Fruit fly (Drosophila melanogaster) whole organism: ENCODE results near the gene CG43954.

Experiments
- CG8478 ChIP-seq: fragments of >200 bp; optimal IDR thresholded peaks from 2 replicates; lab custom pipeline; 2018; ENCODE audit warnings: inconsistent platforms
- Dll ChIP-seq: fragments of >200 bp; optimal IDR thresholded peaks from 2 replicates; lab custom pipeline; 2017
- EcR ChIP-seq, 2 experiments: fragments of >200 bp; optimal IDR thresholded peaks; 2 replicates each; lab custom pipeline; 2017; ENCODE audit warnings: missing biosample characterization in 2 of 2, missing genetic modification characterization in 2 of 2, missing genetic modification reagents in 2 of 2
- pan ChIP-seq: fragments of >200 bp; optimal IDR thresholded peaks from 2 replicates; lab custom pipeline; 2017
- psq ChIP-seq: fragments of >200 bp; optimal IDR thresholded peaks from 2 replicates; lab custom pipeline; 2017
- usp ChIP-seq: fragments of >200 bp; optimal IDR thresholded peaks from 2 replicates; lab custom pipeline; 2017; ENCODE audit warnings: missing biosample characterization, missing genetic modification characterization, mixed read lengths

CG43954 gene

DNA sequence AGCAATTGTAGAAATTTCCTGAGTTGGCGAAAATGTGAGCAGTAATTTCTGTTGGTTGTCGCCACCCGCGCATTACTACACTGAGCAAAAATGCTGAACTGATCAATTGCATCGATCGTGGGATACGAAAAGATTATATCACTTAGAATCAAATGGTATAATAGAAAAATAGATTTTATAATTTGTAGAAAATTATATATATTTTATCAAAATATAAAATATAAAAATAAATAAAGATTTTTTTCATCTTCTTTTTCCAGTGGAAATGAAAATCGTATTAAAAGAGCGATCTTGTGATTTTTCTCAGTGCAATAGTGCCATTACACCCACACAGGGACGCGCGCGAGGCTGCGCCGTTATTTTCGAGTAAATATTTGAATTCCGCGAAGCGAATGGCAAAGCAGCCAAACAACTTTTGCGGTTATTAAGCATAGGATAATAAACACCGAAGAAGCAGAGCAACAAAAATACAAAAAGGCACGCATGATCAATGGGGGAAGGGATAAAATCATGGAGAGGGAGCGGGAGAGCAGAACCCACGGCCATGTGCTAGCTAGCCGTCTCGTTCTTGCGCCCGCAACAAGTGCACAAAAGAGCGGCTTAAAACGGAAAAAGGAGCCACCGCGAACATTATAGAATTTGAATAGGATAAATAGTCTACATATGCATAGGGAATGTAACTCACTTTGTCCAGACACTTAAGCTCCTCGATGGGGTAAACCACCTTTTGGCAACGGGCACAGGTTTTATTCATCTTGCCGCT, 1.0 kb downstream of the CG43954 start:
- no peak for TF ChIP-seq EcR (GFP tag; optimal IDR thresholded peaks at IDR 0.05; lab: Kevin White, UChicago)
- no peak for TF ChIP-seq CG8478 (lab: Kevin White, UChicago)
- TF ChIP-seq usp = no peak
- TF ChIP-seq pan (lab: Kevin White, UChicago) = no peak
- no peak for TF ChIP-seq psq (lab: Kevin White, UChicago)
- no peak for TF ChIP-seq Dll (lab: Kevin White, UChicago)

- no peak for TF ChIP-seq EcR (GFP tag; optimal IDR thresholded peaks at IDR 0.05; lab: Kevin White, UChicago)
- TF ChIP-seq pan (lab: Kevin White, UChicago) = no peak
- no peak for TF ChIP-seq psq (lab: Kevin White, UChicago)
- TF ChIP-seq Dll (lab: Kevin White, UChicago) = no peak
- no peak for TF ChIP-seq CG8478 (lab: Kevin White, UChicago)
- TF ChIP-seq usp = no peak
These were observed 1.7 kb downstream of the CG43954 start for dm6 chr3L:16709673-16710257.

- no peak for TF ChIP-seq Dll (lab: Kevin White, UChicago)
- no peak for TF ChIP-seq psq (lab: Kevin White, UChicago)
- no peak for TF ChIP-seq pan (lab: Kevin White, UChicago)
- no peak for TF ChIP-seq EcR (GFP tag; optimal IDR thresholded peaks at IDR 0.05; lab: Kevin White, UChicago)
- no peak for TF ChIP-seq usp
- no peak for TF ChIP-seq CG8478 (lab: Kevin White, UChicago)
These were observed 2.6 kb downstream of the CG43954 start for dm6 chr3L:16708738-16709350.

DNA sequence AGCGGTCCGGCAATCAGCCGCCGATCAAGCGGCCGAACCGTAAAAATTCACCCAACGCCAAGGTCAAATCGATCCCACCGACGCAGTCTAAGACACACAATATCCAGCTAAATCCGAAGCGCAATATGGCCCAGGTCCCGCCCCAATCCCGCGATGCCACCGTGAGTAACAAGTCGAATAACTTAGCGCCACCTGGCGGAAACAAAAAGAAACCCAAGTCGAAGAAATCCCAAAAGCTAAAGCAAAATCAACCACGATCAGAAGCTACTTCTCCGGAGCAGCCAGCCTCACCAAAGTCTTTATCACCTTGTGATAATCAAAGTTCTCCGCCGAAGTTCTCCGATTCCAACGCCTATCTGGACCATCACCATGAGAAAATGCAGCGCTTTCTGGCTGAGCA, 5.8 kb downstream of the CG43954 start:
- no peak for TF ChIP-seq Dll (lab: Kevin White, UChicago)

DNA sequence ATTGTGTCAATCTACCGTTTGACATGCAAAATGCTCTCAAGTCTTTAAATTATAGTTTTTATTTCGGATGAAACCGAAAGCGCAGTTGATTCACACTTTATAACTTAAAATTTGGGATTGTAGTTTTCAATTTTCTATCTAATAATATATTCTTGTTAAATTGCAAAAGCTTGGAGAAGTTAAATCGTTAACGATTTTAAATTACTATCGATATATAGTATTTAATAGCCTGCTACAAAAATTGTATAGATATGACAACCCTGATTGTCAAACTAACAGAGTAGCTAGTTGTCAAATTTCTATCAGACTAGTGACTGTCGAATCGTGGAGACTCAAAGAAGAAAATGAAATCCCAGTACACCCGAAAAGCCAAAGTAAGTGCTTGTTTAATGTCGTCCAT, 6.8 kb downstream of the CG43954 start, which contains the start of gene CG9692:
Gene CG9692 (plus strand): TSS at position 301 of the 400 bp plus-strand sequence.
- TF ChIP-seq CG8478 (lab: Kevin White, UChicago) (no peak), pan (lab: Kevin White, UChicago) (no peak), usp (no peak), psq (lab: Kevin White, UChicago) (no peak), Dll (lab: Kevin White, UChicago) (no peak), EcR (GFP tag; optimal IDR thresholded peaks at IDR 0.05; lab: Kevin White, UChicago) (no peak)

dm6 chr3L:16704251-16704650, 7.2 kb downstream of the CG43954 start:
- no peak for TF ChIP-seq psq (lab: Kevin White, UChicago)
- TF ChIP-seq usp = no peak
- TF ChIP-seq CG8478 (lab: Kevin White, UChicago) = no peak
- TF ChIP-seq Dll (lab: Kevin White, UChicago) = no peak
- TF ChIP-seq pan (lab: Kevin White, UChicago) = no peak
- no peak for TF ChIP-seq EcR (GFP tag; optimal IDR thresholded peaks at IDR 0.05; lab: Kevin White, UChicago)

- TF ChIP-seq pan (lab: Kevin White, UChicago) (no peak), psq (lab: Kevin White, UChicago) (no peak), CG8478 (lab: Kevin White, UChicago) (no peak), EcR (GFP tag; optimal IDR thresholded peaks at IDR 0.05; lab: Kevin White, UChicago) (no peak), Dll (lab: Kevin White, UChicago) (no peak), usp (no peak)
These were observed 8.6 kb downstream of the CG43954 start for dm6 chr3L:16702866-16703265.

dm6 chr3L:16699292-16700026, 12.0 kb downstream of the CG43954 start:
- TF ChIP-seq psq (lab: Kevin White, UChicago) (no peak), usp (no peak), pan (lab: Kevin White, UChicago) (no peak), Dll (lab: Kevin White, UChicago) (no peak), CG8478 (lab: Kevin White, UChicago) (no peak), EcR (GFP tag; optimal IDR thresholded peaks at IDR 0.05; lab: Kevin White, UChicago) (no peak)

dm6 chr3L:16698089-16698488, 13.4 kb downstream of the CG43954 start:
- TF ChIP-seq psq (lab: Kevin White, UChicago) (no peak), CG8478 (lab: Kevin White, UChicago) (no peak), pan (lab: Kevin White, UChicago) (no peak), EcR (GFP tag; optimal IDR thresholded peaks at IDR 0.05; lab: Kevin White, UChicago) (no peak), Dll (lab: Kevin White, UChicago) (no peak), usp (no peak)

- no peak for TF ChIP-seq EcR (GFP tag; optimal IDR thresholded peaks at IDR 0.05; lab: Kevin White, UChicago)
- no peak for TF ChIP-seq usp
- TF ChIP-seq psq (lab: Kevin White, UChicago) = no peak
- no peak for TF ChIP-seq Dll (lab: Kevin White, UChicago)
- no peak for TF ChIP-seq CG8478 (lab: Kevin White, UChicago)
- TF ChIP-seq pan (lab: Kevin White, UChicago) = no peak
These were observed 14.4 kb downstream of the CG43954 start for dm6 chr3L:16697069-16697468.
